Worm (Caenorhabditis elegans) whole organism, L1 larva: ENCODE measurements around the gene fahd-1.
A peak's percentile ranks its signal among the peaks of the same experiment; 100 is the strongest.

Experiments
- C04F5.9 ChIP-seq: sonication (generic microtip); optimal IDR thresholded peaks from 2 replicates; lab custom pipeline; 2016; ENCODE audit warnings: missing genetic modification characterization, missing compliant biosample characterization
- C16A3.4 ChIP-seq: fragments of 150-350 bp; optimal IDR thresholded peaks from 2 replicates; lab custom pipeline; 2014; ENCODE audit warnings: missing biosample characterization, missing genetic modification characterization
- Y116A8C.19 ChIP-seq: sonication (generic microtip); optimal IDR thresholded peaks from 2 replicates; lab custom pipeline; 2016; ENCODE audit warnings: missing compliant biosample characterization, missing genetic modification characterization, borderline replicate concordance
- ama-1 ChIP-seq: fragments of 150-350 bp; optimal IDR thresholded peaks from 2 replicates; lab custom pipeline; 2014
- blmp-1 ChIP-seq: fragments of 150-350 bp; optimal IDR thresholded peaks from 2 replicates; lab custom pipeline; 2014; ENCODE audit warnings: missing biosample characterization, missing genetic modification characterization
- ceh-82 ChIP-seq, 3 experiments: fragments of 150-350 bp in 1 of 3; sonication (generic microtip) in 2 of 3; optimal IDR thresholded peaks; 2 replicates each; lab custom pipeline; 2014 to 2017; ENCODE audit warnings: missing biosample characterization in 3 of 3, missing genetic modification characterization in 3 of 3
- ceh-90 ChIP-seq: sonication (generic microtip); optimal IDR thresholded peaks from 2 replicates; lab custom pipeline; 2016; ENCODE audit warnings: missing genetic modification characterization, missing compliant biosample characterization
- dpl-1 ChIP-seq, 3 experiments: fragments of 150-350 bp in 2 of 3; sonication (generic microtip) in 1 of 3; optimal IDR thresholded peaks; 2 replicates each; lab custom pipeline; 2014 to 2017; ENCODE audit warnings: missing biosample characterization in 3 of 3, missing genetic modification characterization in 3 of 3, missing genetic modification reagents in 3 of 3
- dsc-1 ChIP-seq: sonication (generic microtip); optimal IDR thresholded peaks from 2 replicates; lab custom pipeline; 2016; ENCODE audit warnings: mild to moderate bottlenecking, missing genetic modification characterization, missing compliant biosample characterization
- efl-1 ChIP-seq, 4 experiments: fragments of 150-350 bp; optimal IDR thresholded peaks in 3 of 4; peaks in 1 of 4; 1 replicate in 1 of 4; 2 replicates in 3 of 4; lab custom pipeline; 2014; ENCODE audit warnings: missing biosample characterization in 2 of 4, missing genetic modification characterization in 2 of 4, missing genetic modification reagents in 2 of 4
- egl-27 ChIP-seq, 2 experiments: fragments of 150-350 bp in 1 of 2; sonication (generic microtip); optimal IDR thresholded peaks; 3 replicates each; lab custom pipeline; 2017 to 2018; ENCODE audit warnings: missing biosample characterization in 2 of 2, missing genetic modification characterization in 2 of 2, missing genetic modification reagents in 2 of 2
- elt-2 ChIP-seq: sonication (generic microtip); optimal IDR thresholded peaks from 2 replicates; lab custom pipeline; 2016; ENCODE audit warnings: missing genetic modification characterization, mild to moderate bottlenecking, inconsistent platforms, missing compliant biosample characterization, missing genetic modification reagents
- elt-3 ChIP-seq, 6 experiments: fragments of 150-350 bp in 1 of 6; sonication (generic microtip); optimal IDR thresholded peaks; 2 replicates each; lab custom pipeline; 2017 to 2018; ENCODE audit warnings: missing biosample characterization in 6 of 6, missing genetic modification characterization in 6 of 6, inconsistent platforms in 1 of 6
- ets-5 ChIP-seq: fragments of 200-800 bp; sonication (Bioruptor generic); IDR thresholded peaks from 2 replicates; pipeline ENCODE4 v1.3.6; 2022; ENCODE audit warnings: missing genetic modification characterization, missing compliant biosample characterization
- fkh-8 ChIP-seq: sonication (generic microtip); optimal IDR thresholded peaks from 2 replicates; lab custom pipeline; 2016; ENCODE audit warnings: mild to moderate bottlenecking, missing genetic modification characterization, missing compliant biosample characterization
- grh-1 ChIP-seq: fragments of 200-800 bp; sonication (Bioruptor generic); IDR thresholded peaks from 2 replicates; pipeline ENCODE4 v1.3.6; 2022; ENCODE audit warnings: missing genetic modification reagents, missing genetic modification characterization, missing compliant biosample characterization
- hlh-17 ChIP-seq: fragments of 200-800 bp; sonication (Bioruptor generic); optimal IDR thresholded peaks from 2 replicates; lab custom pipeline; 2018; ENCODE audit warnings: missing genetic modification characterization, mild to moderate bottlenecking, missing compliant biosample characterization, moderate library complexity, borderline replicate concordance
- hpl-2 ChIP-seq: fragments of 150-350 bp; optimal IDR thresholded peaks from 2 replicates; lab custom pipeline; 2014; ENCODE audit warnings: missing biosample characterization, missing genetic modification reagents, missing genetic modification characterization
- irx-1 ChIP-seq: sonication (generic microtip); optimal IDR thresholded peaks from 2 replicates; lab custom pipeline; 2016; ENCODE audit warnings: missing genetic modification characterization, missing compliant biosample characterization
- isw-1 ChIP-seq: fragments of 200-800 bp; sonication (Bioruptor generic); IDR thresholded peaks from 2 replicates; pipeline ENCODE4 v1.3.6; 2022; ENCODE audit warnings: missing genetic modification characterization, missing compliant biosample characterization
- jun-1 ChIP-seq: fragments of 150-350 bp; optimal IDR thresholded peaks from 2 replicates; lab custom pipeline; 2014; ENCODE audit warnings: missing biosample characterization, missing genetic modification reagents, missing genetic modification characterization
- lin-14 ChIP-seq: fragments of 200-800 bp; sonication (Bioruptor generic); optimal IDR thresholded peaks from 2 replicates; lab custom pipeline; 2018; ENCODE audit warnings: mild to moderate bottlenecking, missing genetic modification characterization, moderate library complexity, missing compliant biosample characterization
- lin-35 ChIP-seq, 2 experiments: fragments of 150-350 bp; optimal IDR thresholded peaks; 2 replicates each; lab custom pipeline; 2014; ENCODE audit warnings: missing biosample characterization in 2 of 2, missing genetic modification characterization in 2 of 2, missing genetic modification reagents in 2 of 2
- lin-39 ChIP-seq: fragments of 150-350 bp; optimal IDR thresholded peaks from 2 replicates; lab custom pipeline; 2014; ENCODE audit warnings: missing biosample characterization, missing genetic modification reagents, missing genetic modification characterization
- lir-3 ChIP-seq: sonication (generic microtip); optimal IDR thresholded peaks from 2 replicates; lab custom pipeline; 2016; ENCODE audit warnings: mild to moderate bottlenecking, missing genetic modification characterization, moderate library complexity, missing compliant biosample characterization; ENCODE audit not compliant: poor library complexity
- mab-9 ChIP-seq: fragments of 200-800 bp; sonication (Bioruptor generic); IDR thresholded peaks from 2 replicates; pipeline ENCODE4 v1.3.6; 2022; ENCODE audit warnings: missing genetic modification reagents, missing genetic modification characterization, missing compliant biosample characterization
- mdl-1 ChIP-seq, 2 experiments: fragments of 150-350 bp; optimal IDR thresholded peaks; 2 replicates each; lab custom pipeline; 2014 to 2017; ENCODE audit warnings: missing biosample characterization in 2 of 2, missing genetic modification characterization in 2 of 2, inconsistent platforms in 1 of 2
- mef-2 ChIP-seq: fragments of 150-350 bp; optimal IDR thresholded peaks from 2 replicates; lab custom pipeline; 2014; ENCODE audit warnings: missing biosample characterization, missing genetic modification characterization
- mep-1 ChIP-seq: fragments of 150-350 bp; optimal IDR thresholded peaks from 2 replicates; lab custom pipeline; 2014; ENCODE audit warnings: missing biosample characterization, missing genetic modification characterization
- nhr-11 ChIP-seq: fragments of 150-350 bp; optimal IDR thresholded peaks from 2 replicates; lab custom pipeline; 2014; ENCODE audit warnings: missing biosample characterization, missing genetic modification characterization
- nhr-12 ChIP-seq: sonication (generic microtip); optimal IDR thresholded peaks from 2 replicates; lab custom pipeline; 2017; ENCODE audit warnings: missing biosample characterization, missing genetic modification characterization
- nhr-19 ChIP-seq: fragments of 200-800 bp; sonication (Bioruptor generic); conservative IDR thresholded peaks from 2 replicates; pipeline ENCODE4 v1.3.6; 2022; ENCODE audit warnings: missing genetic modification characterization, missing compliant biosample characterization
- nhr-20 ChIP-seq: sonication (generic microtip); optimal IDR thresholded peaks from 2 replicates; lab custom pipeline; 2016; ENCODE audit warnings: mild to moderate bottlenecking, missing genetic modification characterization, missing compliant biosample characterization
- nhr-47 ChIP-seq: sonication (generic microtip); optimal IDR thresholded peaks from 2 replicates; lab custom pipeline; 2016; ENCODE audit warnings: mild to moderate bottlenecking, missing genetic modification characterization, moderate library complexity, missing compliant biosample characterization
- nhr-71 ChIP-seq: sonication (generic microtip); optimal IDR thresholded peaks from 2 replicates; lab custom pipeline; 2016; ENCODE audit warnings: mild to moderate bottlenecking, missing genetic modification characterization, moderate library complexity, missing compliant biosample characterization
- nhr-76 ChIP-seq: sonication (generic microtip); optimal IDR thresholded peaks from 2 replicates; lab custom pipeline; 2017; ENCODE audit warnings: missing biosample characterization, missing genetic modification characterization
- nhr-77 ChIP-seq: fragments of 150-350 bp; optimal IDR thresholded peaks from 2 replicates; lab custom pipeline; 2014; ENCODE audit warnings: missing biosample characterization, missing genetic modification characterization
- nhr-90 ChIP-seq: sonication (generic microtip); optimal IDR thresholded peaks from 2 replicates; lab custom pipeline; 2016; ENCODE audit warnings: mild to moderate bottlenecking, missing genetic modification characterization, missing compliant biosample characterization; ENCODE audit not compliant: poor library complexity
- pag-3 ChIP-seq: sonication (generic microtip); optimal IDR thresholded peaks from 2 replicates; lab custom pipeline; 2017; ENCODE audit warnings: missing genetic modification characterization, mild to moderate bottlenecking, missing compliant biosample characterization, antibody characterized with exemption, borderline replicate concordance; ENCODE audit not compliant: insufficient read depth
- pqm-1 ChIP-seq: sonication (generic microtip); optimal IDR thresholded peaks from 3 replicates; lab custom pipeline; 2017; ENCODE audit warnings: missing biosample characterization, missing genetic modification characterization
- rnt-1 ChIP-seq: sonication (generic microtip); optimal IDR thresholded peaks from 2 replicates; lab custom pipeline; 2016; ENCODE audit warnings: mild to moderate bottlenecking, missing genetic modification characterization, moderate library complexity, missing compliant biosample characterization
- skn-1 ChIP-seq: fragments of 150-350 bp; optimal IDR thresholded peaks from 2 replicates; lab custom pipeline; 2014; ENCODE audit warnings: missing biosample characterization, missing genetic modification characterization
- snu-23 ChIP-seq: sonication (generic microtip); optimal IDR thresholded peaks from 2 replicates; lab custom pipeline; 2016; ENCODE audit warnings: missing genetic modification characterization, missing compliant biosample characterization
- sox-4 ChIP-seq: sonication (generic microtip); optimal IDR thresholded peaks from 2 replicates; lab custom pipeline; 2016; ENCODE audit warnings: missing genetic modification characterization, missing compliant biosample characterization
- sup-37 ChIP-seq: fragments of 200-800 bp; sonication (Bioruptor generic); optimal IDR thresholded peaks from 2 replicates; lab custom pipeline; 2018; ENCODE audit warnings: mild to moderate bottlenecking, missing genetic modification characterization, missing compliant biosample characterization
- tbx-2 ChIP-seq: sonication (generic microtip); optimal IDR thresholded peaks from 2 replicates; lab custom pipeline; 2016; ENCODE audit warnings: missing genetic modification characterization, missing compliant biosample characterization
- unc-30 ChIP-seq: sonication (generic microtip); optimal IDR thresholded peaks from 2 replicates; lab custom pipeline; 2017; ENCODE audit warnings: missing biosample characterization, missing genetic modification characterization
- unc-62 ChIP-seq: fragments of 150-350 bp; optimal IDR thresholded peaks from 2 replicates; lab custom pipeline; 2014; ENCODE audit warnings: missing biosample characterization, missing genetic modification reagents, missing genetic modification characterization
- unc-98 ChIP-seq: fragments of 200-800 bp; sonication (Bioruptor generic); IDR thresholded peaks from 2 replicates; pipeline ENCODE4 v1.3.6; 2022; ENCODE audit warnings: missing genetic modification characterization, missing compliant biosample characterization
- vab-15 ChIP-seq: sonication (generic microtip); optimal IDR thresholded peaks from 2 replicates; lab custom pipeline; 2017; ENCODE audit warnings: missing genotype, mild to moderate bottlenecking, missing genetic modification characterization, missing compliant biosample characterization
- xbp-1 ChIP-seq: sonication (generic microtip); optimal IDR thresholded peaks from 2 replicates; lab custom pipeline; 2016; ENCODE audit warnings: missing genetic modification characterization, missing compliant biosample characterization
- zip-4 ChIP-seq: fragments of 200-800 bp; sonication (Bioruptor generic); optimal IDR thresholded peaks from 2 replicates; lab custom pipeline; 2018; ENCODE audit warnings: mild to moderate bottlenecking, missing genetic modification characterization, moderate library complexity, missing compliant biosample characterization

The fahd-1 gene

ce11 chrIII:7940819-7941218 lies 48.8 kb downstream of the fahd-1 start, which contains the start of gene C29E4.12 (continued):
- TF ChIP-seq nhr-20 (tag; lab: Kevin White, UChicago): peak; percentile 74
- TF ChIP-seq sup-37 (GFP tag; lab: Kevin White, UChicago): no peak
- TF ChIP-seq nhr-71: peak; percentile 82
- peak in 1 of 2 experiments; percentile 66 for TF ChIP-seq mdl-1 (tag; optimal IDR thresholded peaks at IDR 0.05; lab: Kevin White, UChicago)
- TF ChIP-seq mep-1: peak; percentile 52
- TF ChIP-seq unc-98 (GFP tag; lab: Robert Waterston, UW): no peak
- no peak for TF ChIP-seq hpl-2 (GFP tag; lab: Kevin White, UChicago)
- TF ChIP-seq hlh-17 (GFP tag; lab: Kevin White, UChicago): no peak
- TF ChIP-seq elt-3 (tag; optimal IDR thresholded peaks at IDR 0.05; lab: Kevin White, UChicago): peak in 2 of 6 experiments; percentile 4 to 64
- TF ChIP-seq vab-15: no peak
- TF ChIP-seq grh-1 (GFP tag; lab: Robert Waterston, UW): peak; percentile 69
- TF ChIP-seq C04F5.9 (tag; lab: Kevin White, UChicago): peak; percentile 63
- TF ChIP-seq blmp-1 (tag; lab: Kevin White, UChicago): peak; percentile 51
- peak; percentile 59 for TF ChIP-seq nhr-11 (tag; lab: Kevin White, UChicago)
- TF ChIP-seq rnt-1 (tag; lab: Kevin White, UChicago): peak; percentile 87
- peak; percentile 25 for TF ChIP-seq zip-4 (GFP tag; lab: Kevin White, UChicago)
- peak; percentile 82 to 98 for TF ChIP-seq efl-1 (optimal IDR thresholded peaks at IDR 0.05; lab: Kevin White, UChicago)
- TF ChIP-seq efl-1 (GFP tag; optimal IDR thresholded peaks at IDR 0.05 in 1 of 2; lab: Kevin White, UChicago): peak; percentile 98 to 100
- no peak for TF ChIP-seq pag-3 (tag; lab: Kevin White, UChicago)
- peak; percentile 62 for TF ChIP-seq fkh-8 (tag; lab: Kevin White, UChicago)
- TF ChIP-seq irx-1: peak; percentile 62
- no peak for TF ChIP-seq ets-5
- TF ChIP-seq mab-9 (GFP tag; lab: Robert Waterston, UW): no peak
- peak; percentile 83 for TF ChIP-seq snu-23 (GFP tag; lab: Kevin White, UChicago)
- TF ChIP-seq C16A3.4 (tag; lab: Kevin White, UChicago): peak; percentile 82
- TF ChIP-seq xbp-1 (tag; lab: Kevin White, UChicago): peak; percentile 78
- TF ChIP-seq jun-1: peak; percentile 69
- TF ChIP-seq pqm-1 (tag; lab: Kevin White, UChicago): no peak
- peak; percentile 81 for TF ChIP-seq skn-1 (tag; lab: Kevin White, UChicago)
- peak; percentile 41 for TF ChIP-seq lin-39 (tag; lab: Kevin White, UChicago)
- peak; percentile 61 for TF ChIP-seq lir-3 (tag; lab: Kevin White, UChicago)
- no peak for TF ChIP-seq unc-30 (tag; lab: Kevin White, UChicago)
- TF ChIP-seq nhr-77: peak; percentile 61
- TF ChIP-seq isw-1 (GFP tag; lab: Robert Waterston, UW): peak; percentile 82
- no peak for TF ChIP-seq mef-2 (tag; lab: Kevin White, UChicago)
- peak; percentile 70 for TF ChIP-seq nhr-90
- TF ChIP-seq lin-14 (GFP tag; lab: Kevin White, UChicago): no peak
- peak; percentile 98 to 99 for TF ChIP-seq lin-35 (GFP tag; optimal IDR thresholded peaks at IDR 0.05; lab: Kevin White, UChicago)
- peak; percentile 26 for TF ChIP-seq elt-2 (tag; lab: Kevin White, UChicago)
- no peak for TF ChIP-seq sox-4 (tag; lab: Kevin White, UChicago)
- TF ChIP-seq dpl-1 (GFP tag; optimal IDR thresholded peaks at IDR 0.05; lab: Kevin White, UChicago): peak; percentile 96 to 98 (median 98)
- TF ChIP-seq ama-1 (lab: Kevin White, UChicago): no peak
- no peak for TF ChIP-seq nhr-76 (tag; lab: Kevin White, UChicago)
- peak; percentile 77 for TF ChIP-seq tbx-2 (tag; lab: Kevin White, UChicago)
- TF ChIP-seq Y116A8C.19 (tag; lab: Kevin White, UChicago): no peak
- no peak for TF ChIP-seq dsc-1
- TF ChIP-seq nhr-12 (tag; lab: Kevin White, UChicago): no peak
- TF ChIP-seq ceh-82 (tag; optimal IDR thresholded peaks at IDR 0.05; lab: Kevin White, UChicago): peak; percentile 47 to 79 (median 69)
- TF ChIP-seq nhr-19: peak; percentile 79
- TF ChIP-seq unc-62: no peak
- TF ChIP-seq nhr-47 (tag; lab: Kevin White, UChicago): peak; percentile 84
- peak; percentile 34 for TF ChIP-seq ceh-90 (tag; lab: Kevin White, UChicago)
- no peak for TF ChIP-seq egl-27 (tag; optimal IDR thresholded peaks at IDR 0.05; lab: Kevin White, UChicago)
